Fruit fly (Drosophila melanogaster): Measurements from ENCODE around the gene CG14989.

DNA sequence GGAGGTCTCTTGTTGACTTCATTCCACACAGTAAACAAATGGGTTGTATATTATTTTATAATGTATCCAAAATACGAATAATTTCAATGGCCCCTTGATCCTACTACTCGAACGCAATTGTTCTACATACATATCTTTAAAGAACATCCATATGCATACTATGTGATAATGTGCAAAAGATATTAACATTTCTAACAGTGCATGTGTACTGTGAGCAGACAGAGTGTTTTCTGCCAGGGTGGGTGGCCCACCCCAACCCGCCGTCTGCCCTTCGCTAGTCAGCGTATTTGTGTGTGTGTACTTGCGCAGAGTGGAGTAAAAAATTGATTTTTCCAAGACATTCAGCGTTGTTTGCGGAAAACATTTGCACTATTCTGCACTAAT, 16.4 kb upstream of the CG14989 start:
- TF ChIP-seq CG13424 (tag; optimal IDR thresholded peaks at IDR 0.05) (peak; percentile 21), Dip2 (GFP tag; IDR thresholded peaks at IDR 0.05) (no peak), pnt (GFP tag; optimal IDR thresholded peaks at IDR 0.05) (peak; percentile 20), chn (GFP tag; optimal IDR thresholded peaks at IDR 0.05) (peak; percentile 23), fru (optimal IDR thresholded peaks at IDR 0.05) (no peak), nerfin-2 (GFP tag; IDR thresholded peaks at IDR 0.05; ENCODE audit: partially characterized antibody) (no peak)

Data from whole organism, embryonic.